Fruit fly (Drosophila melanogaster): Measurements from ENCODE around the gene mys.

dm6 chrX:8107936-8108335 is 46.5 kb downstream of the mys start:
- TF ChIP-seq CG8478 (optimal IDR thresholded peaks at IDR 0.05) = no peak
- TF ChIP-seq CTCF (optimal IDR thresholded peaks at IDR 0.05) = no peak

All from S2 (cell line).